Worm (Caenorhabditis elegans): ENCODE results near the gene F25H9.6.
A peak's percentile ranks its signal among the peaks of the same experiment; 100 is the strongest.

F25H9.6 gene

ce11 chrV:13453334-13453733 lies 14.8 kb downstream of the F25H9.6 start, which contains the start of gene lurp-2:
Gene lurp-2, plus strand, starts transcription at chrV:13453634.
- TF ChIP-seq ZK546.5 (tag; optimal IDR thresholded peaks at IDR 0.05) (no peak), lin-38 (GFP tag; IDR thresholded peaks at IDR 0.05) (no peak), T20F7.1 (GFP tag; optimal IDR thresholded peaks at IDR 0.05) (no peak), Y48G9A.11 (GFP tag; IDR thresholded peaks at IDR 0.05) (no peak), snpc-1.2 (GFP tag; IDR thresholded peaks at IDR 0.05) (no peak), arid-1 (GFP tag; conservative IDR thresholded peaks at IDR 0.05) (no peak), ceh-82 (tag; optimal IDR thresholded peaks at IDR 0.05) (no peak), daf-19 (GFP tag; conservative IDR thresholded peaks at IDR 0.05) (no peak), Y105C5A.15 (GFP tag; IDR thresholded peaks at IDR 0.05) (no peak), unc-62 (GFP tag; optimal IDR thresholded peaks at IDR 0.05 in 1 of 2) (no peak), unc-62 (tag; optimal IDR thresholded peaks at IDR 0.05) (no peak), lir-3 (tag; optimal IDR thresholded peaks at IDR 0.05) (no peak), egl-43 (GFP tag; IDR thresholded peaks at IDR 0.05) (no peak), nhr-41 (GFP tag; IDR thresholded peaks at IDR 0.05) (no peak), lin-13 (GFP tag; optimal IDR thresholded peaks at IDR 0.05) (no peak)

- TF ChIP-seq hmg-1.1 (GFP tag; IDR thresholded peaks at IDR 0.05) (no peak), unc-39 (tag; optimal IDR thresholded peaks at IDR 0.05) (no peak), mdt-29 (GFP tag; IDR thresholded peaks at IDR 0.05) (no peak), unc-62 (GFP tag; optimal IDR thresholded peaks at IDR 0.05 in 1 of 2) (peak in 1 of 2 experiments; percentile 94), unc-62 (tag; optimal IDR thresholded peaks at IDR 0.05) (no peak), nhr-25 (tag; optimal IDR thresholded peaks at IDR 0.05; ENCODE audit: borderline replicate concordance, insufficient read depth) (no peak), madf-5 (GFP tag; IDR thresholded peaks at IDR 0.05) (no peak), nhr-28 (tag; optimal IDR thresholded peaks at IDR 0.05) (peak; percentile 84), mxl-2 (GFP tag; conservative IDR thresholded peaks at IDR 0.05) (no peak), ZK337.2 (GFP tag; IDR thresholded peaks at IDR 0.05) (no peak), F44E2.7 (GFP tag; IDR thresholded peaks at IDR 0.05) (no peak), ztf-7 (tag; optimal IDR thresholded peaks at IDR 0.05) (no peak), madf-9 (GFP tag; conservative IDR thresholded peaks at IDR 0.05) (no peak), lin-1 (GFP tag; IDR thresholded peaks at IDR 0.05) (no peak), lin-15B (tag; optimal IDR thresholded peaks at IDR 0.05) (no peak), T26A8.4 (GFP tag; IDR thresholded peaks at IDR 0.05) (no peak), nhr-76 (tag; optimal IDR thresholded peaks at IDR 0.05) (no peak), nhr-6 (tag; optimal IDR thresholded peaks at IDR 0.05) (peak; percentile 29), tag-97 (GFP tag; IDR thresholded peaks at IDR 0.05) (no peak), mes-2 (tag; optimal IDR thresholded peaks at IDR 0.05; ENCODE audit: poor library complexity, severe bottlenecking) (no peak), ceh-44 (GFP tag; IDR thresholded peaks at IDR 0.05) (no peak), nhr-10 (tag; optimal IDR thresholded peaks at IDR 0.05) (no peak), zip-11 (GFP tag; IDR thresholded peaks at IDR 0.05) (no peak), gei-8 (GFP tag; optimal IDR thresholded peaks at IDR 0.05) (no peak), saeg-2 (GFP tag; IDR thresholded peaks at IDR 0.05) (no peak), nhr-42 (GFP tag; IDR thresholded peaks at IDR 0.05) (no peak), Y105C5A.15 (GFP tag; IDR thresholded peaks at IDR 0.05) (no peak), nhr-77 (tag; optimal IDR thresholded peaks at IDR 0.05) (no peak), egl-27 (tag; optimal IDR thresholded peaks at IDR 0.05) (no peak), snpc-1.2 (GFP tag; IDR thresholded peaks at IDR 0.05) (no peak), nhr-111 (GFP tag; optimal IDR thresholded peaks at IDR 0.05) (no peak), pqm-1 (tag; optimal IDR thresholded peaks at IDR 0.05) (peak; percentile 37), ztf-11 (tag; optimal IDR thresholded peaks at IDR 0.05) (no peak), zip-2 (tag; optimal IDR thresholded peaks at IDR 0.05) (no peak), attf-4 (tag; optimal IDR thresholded peaks at IDR 0.05) (no peak), skn-1 (tag; optimal IDR thresholded peaks at IDR 0.05) (no peak), dmd-9 (GFP tag; IDR thresholded peaks at IDR 0.05) (no peak), daf-12 (tag; optimal IDR thresholded peaks at IDR 0.05) (no peak), dve-1 (tag; optimal IDR thresholded peaks at IDR 0.05; ENCODE audit: insufficient read depth) (peak; percentile 36)
Measured at ce11 chrV:13445229-13445949, 22.8 kb downstream of the F25H9.6 start, which contains the start of gene Y2H9A.4. Gene Y2H9A.4, plus strand, starts transcription at chrV:13445899.
